Worm (Caenorhabditis elegans) whole organism, L4/young adult: ENCODE data around the gene C33A12.3.

Experiments used
- W03F9.2 ChIP-seq: fragments of 150-350 bp; optimal IDR thresholded peaks from 2 replicates; lab custom pipeline; 2014; ENCODE audit warnings: missing biosample characterization, missing genetic modification characterization
- him-1 ChIP-seq: sonication (generic microtip); optimal IDR thresholded peaks from 2 replicates; lab custom pipeline; 2016; ENCODE audit warnings: missing genotype, missing genetic modification reagents, missing genetic modification characterization, missing compliant biosample characterization

- TF ChIP-seq him-1 (no peak), W03F9.2 (tag; lab: Kevin White, UChicago) (no peak)
These were observed 1.3 kb upstream of the C33A12.3 start for ce11 chrIV:9514132-9514531.
